Worm (Caenorhabditis elegans): ENCODE results near the gene lido-8.

Gene lido-8

DNA sequence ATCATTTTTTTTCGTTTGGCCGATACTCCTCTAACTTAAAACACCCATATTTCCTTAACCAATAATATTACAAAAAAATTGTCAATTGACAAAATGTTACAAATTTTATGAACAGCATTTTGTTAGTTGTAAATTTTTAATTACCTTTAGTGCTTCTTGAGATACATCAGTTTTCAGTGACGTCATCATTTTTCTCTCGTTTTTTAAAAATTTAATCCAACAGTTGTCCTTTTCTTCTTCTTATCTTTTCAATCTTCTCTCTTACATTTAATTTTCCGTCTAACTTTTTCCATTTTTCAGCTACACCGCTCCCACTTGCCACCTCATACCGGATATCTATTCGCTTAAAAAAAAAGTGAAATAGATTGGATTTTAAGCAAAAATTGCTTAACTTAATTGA lies at the start of gene lido-8:
lido-8 (plus strand) TSS at position 301 of the 400 bp plus-strand sequence.
- TF ChIP-seq med-1 (GFP tag; optimal IDR thresholded peaks at IDR 0.05; ENCODE audit: insufficient read depth) (no peak), ztf-29 (GFP tag; IDR thresholded peaks at IDR 0.05) (no peak), klf-2 (GFP tag; conservative IDR thresholded peaks at IDR 0.05) (no peak), ztf-23 (GFP tag; IDR thresholded peaks at IDR 0.05) (no peak), ref-1 (GFP tag; conservative IDR thresholded peaks at IDR 0.05) (no peak), T22C8.4 (GFP tag; IDR thresholded peaks at IDR 0.05) (no peak), cog-1 (tag; optimal IDR thresholded peaks at IDR 0.05) (no peak), tab-1 (GFP tag; IDR thresholded peaks at IDR 0.05) (no peak), flt-1 (GFP tag; IDR thresholded peaks at IDR 0.05) (no peak)

- TF ChIP-seq ztf-29 (GFP tag; IDR thresholded peaks at IDR 0.05): no peak
- no peak for TF ChIP-seq tab-1 (GFP tag; IDR thresholded peaks at IDR 0.05)
- TF ChIP-seq ztf-23 (GFP tag; IDR thresholded peaks at IDR 0.05): no peak
- no peak for TF ChIP-seq T22C8.4 (GFP tag; IDR thresholded peaks at IDR 0.05)
- TF ChIP-seq ref-1 (GFP tag; conservative IDR thresholded peaks at IDR 0.05): no peak
- TF ChIP-seq flt-1 (GFP tag; IDR thresholded peaks at IDR 0.05): no peak
- no peak for TF ChIP-seq klf-2 (GFP tag; conservative IDR thresholded peaks at IDR 0.05)
- TF ChIP-seq cog-1 (tag; optimal IDR thresholded peaks at IDR 0.05): no peak
- no peak for TF ChIP-seq med-1 (GFP tag; optimal IDR thresholded peaks at IDR 0.05; ENCODE audit: insufficient read depth)
Measured at ce11 chrII:2948614-2949013, 48.2 kb upstream of the lido-8 start.

- TF ChIP-seq ref-1 (GFP tag; conservative IDR thresholded peaks at IDR 0.05) (no peak), cog-1 (tag; optimal IDR thresholded peaks at IDR 0.05) (no peak), flt-1 (GFP tag; IDR thresholded peaks at IDR 0.05) (no peak), ztf-29 (GFP tag; IDR thresholded peaks at IDR 0.05) (no peak), T22C8.4 (GFP tag; IDR thresholded peaks at IDR 0.05) (no peak), tab-1 (GFP tag; IDR thresholded peaks at IDR 0.05) (no peak), ztf-23 (GFP tag; IDR thresholded peaks at IDR 0.05) (no peak), med-1 (GFP tag; optimal IDR thresholded peaks at IDR 0.05; ENCODE audit: insufficient read depth) (no peak), klf-2 (GFP tag; conservative IDR thresholded peaks at IDR 0.05) (no peak)
Measured at ce11 chrII:2952629-2953028, 44.2 kb upstream of the lido-8 start, which contains the start of gene irld-51. TSS of gene irld-51 (minus strand) at chrII:2952729.

ce11 chrII:2955656-2956115 lies 41.1 kb upstream of the lido-8 start, which contains the start of gene irld-48:
TSS of gene irld-48 (plus strand) at chrII:2956065.
- TF ChIP-seq ztf-23 (GFP tag; IDR thresholded peaks at IDR 0.05) (no peak), T22C8.4 (GFP tag; IDR thresholded peaks at IDR 0.05) (no peak), ref-1 (GFP tag; conservative IDR thresholded peaks at IDR 0.05) (no peak), klf-2 (GFP tag; conservative IDR thresholded peaks at IDR 0.05) (no peak), cog-1 (tag; optimal IDR thresholded peaks at IDR 0.05) (no peak), flt-1 (GFP tag; IDR thresholded peaks at IDR 0.05) (no peak), ztf-29 (GFP tag; IDR thresholded peaks at IDR 0.05) (no peak), med-1 (GFP tag; optimal IDR thresholded peaks at IDR 0.05; ENCODE audit: insufficient read depth) (no peak), tab-1 (GFP tag; IDR thresholded peaks at IDR 0.05) (no peak)

- TF ChIP-seq klf-2 (GFP tag; conservative IDR thresholded peaks at IDR 0.05) (no peak), med-1 (GFP tag; optimal IDR thresholded peaks at IDR 0.05; ENCODE audit: insufficient read depth) (no peak), ref-1 (GFP tag; conservative IDR thresholded peaks at IDR 0.05) (no peak), ztf-23 (GFP tag; IDR thresholded peaks at IDR 0.05) (no peak), tab-1 (GFP tag; IDR thresholded peaks at IDR 0.05) (no peak), ztf-29 (GFP tag; IDR thresholded peaks at IDR 0.05) (no peak), T22C8.4 (GFP tag; IDR thresholded peaks at IDR 0.05) (no peak), flt-1 (GFP tag; IDR thresholded peaks at IDR 0.05) (no peak), cog-1 (tag; optimal IDR thresholded peaks at IDR 0.05) (no peak)
Measured at ce11 chrII:2958308-2958707, 38.5 kb upstream of the lido-8 start, which contains the start of gene srw-60. TSS of gene srw-60 (plus strand) at chrII:2958608.

- no peak for TF ChIP-seq ref-1 (GFP tag; conservative IDR thresholded peaks at IDR 0.05)
- TF ChIP-seq cog-1 (tag; optimal IDR thresholded peaks at IDR 0.05): no peak
- TF ChIP-seq flt-1 (GFP tag; IDR thresholded peaks at IDR 0.05): no peak
- no peak for TF ChIP-seq tab-1 (GFP tag; IDR thresholded peaks at IDR 0.05)
- no peak for TF ChIP-seq klf-2 (GFP tag; conservative IDR thresholded peaks at IDR 0.05)
- TF ChIP-seq ztf-29 (GFP tag; IDR thresholded peaks at IDR 0.05): no peak
- no peak for TF ChIP-seq T22C8.4 (GFP tag; IDR thresholded peaks at IDR 0.05)
- no peak for TF ChIP-seq med-1 (GFP tag; optimal IDR thresholded peaks at IDR 0.05; ENCODE audit: insufficient read depth)
- no peak for TF ChIP-seq ztf-23 (GFP tag; IDR thresholded peaks at IDR 0.05)
Measured at ce11 chrII:2962531-2963164, 34.2 kb upstream of the lido-8 start.

DNA sequence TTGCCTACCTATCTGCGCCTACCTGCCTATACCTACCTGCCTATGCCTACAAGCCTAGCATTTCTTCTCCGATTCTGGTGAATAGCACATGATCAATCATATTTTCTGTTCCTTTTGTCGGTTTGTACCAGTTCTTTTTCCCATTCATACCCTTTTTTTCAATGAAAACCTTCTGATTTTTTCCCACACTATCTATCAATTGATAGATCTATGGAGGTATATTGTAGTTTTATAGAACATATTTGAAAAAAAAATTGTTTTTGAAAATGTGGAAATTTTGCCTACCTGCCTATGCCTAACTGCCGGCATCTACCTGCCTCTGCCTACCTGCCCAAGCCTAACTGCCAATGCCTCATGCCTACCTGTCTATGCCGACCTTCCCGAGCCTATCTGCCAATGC lies 33.2 kb upstream of the lido-8 start:
- TF ChIP-seq med-1 (GFP tag; optimal IDR thresholded peaks at IDR 0.05; ENCODE audit: insufficient read depth) (no peak), ref-1 (GFP tag; conservative IDR thresholded peaks at IDR 0.05) (no peak), flt-1 (GFP tag; IDR thresholded peaks at IDR 0.05) (no peak)

ce11 chrII:2965215-2965998 lies 31.4 kb upstream of the lido-8 start:
- no peak for TF ChIP-seq med-1 (GFP tag; optimal IDR thresholded peaks at IDR 0.05; ENCODE audit: insufficient read depth)
- no peak for TF ChIP-seq T22C8.4 (GFP tag; IDR thresholded peaks at IDR 0.05)
- TF ChIP-seq tab-1 (GFP tag; IDR thresholded peaks at IDR 0.05): no peak
- TF ChIP-seq cog-1 (tag; optimal IDR thresholded peaks at IDR 0.05): no peak
- no peak for TF ChIP-seq flt-1 (GFP tag; IDR thresholded peaks at IDR 0.05)
- no peak for TF ChIP-seq ztf-23 (GFP tag; IDR thresholded peaks at IDR 0.05)

ce11 chrII:2966350-2966749 lies 30.5 kb upstream of the lido-8 start:
- TF ChIP-seq cog-1 (tag; optimal IDR thresholded peaks at IDR 0.05) (no peak), ztf-23 (GFP tag; IDR thresholded peaks at IDR 0.05) (peak; percentile 64)

Measured in whole organism, midembryonic.